Fruit fly (Drosophila melanogaster): ENCODE data around the gene rudhira.

DNA sequence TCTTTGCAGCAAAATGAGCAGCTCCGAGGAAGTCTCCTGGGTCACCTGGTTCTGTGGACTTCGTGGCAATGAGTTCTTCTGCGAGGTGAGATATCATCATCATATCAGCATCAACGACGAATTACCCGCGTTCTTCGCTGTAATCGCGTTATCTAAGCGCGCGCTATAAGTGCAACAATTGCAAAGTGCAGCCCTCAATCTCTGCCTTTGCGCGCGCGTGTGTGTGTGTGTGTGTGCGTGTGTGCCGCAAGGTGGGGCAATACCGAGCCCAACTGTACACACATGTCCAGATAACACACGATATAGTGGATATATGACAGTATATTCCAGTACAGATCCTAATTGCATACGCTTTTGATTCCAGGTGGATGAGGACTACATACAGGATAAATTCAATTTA lies 23.3 kb upstream of the rudhira start:
- no peak for TF ChIP-seq salr (GFP tag; optimal IDR thresholded peaks at IDR 0.05)
- no peak for TF ChIP-seq CG6854 (GFP tag; optimal IDR thresholded peaks at IDR 0.05)
- TF ChIP-seq CG11902 (GFP tag; optimal IDR thresholded peaks at IDR 0.05) = no peak
- TF ChIP-seq CG7368 (GFP tag; optimal IDR thresholded peaks at IDR 0.05) = no peak
- TF ChIP-seq Lpt (GFP tag; optimal IDR thresholded peaks at IDR 0.05) = no peak
- no peak for TF ChIP-seq Smox (GFP tag; optimal IDR thresholded peaks at IDR 0.05)
- TF ChIP-seq CG16779 (tag; optimal IDR thresholded peaks at IDR 0.05) = no peak
- no peak for TF ChIP-seq CG10631 (GFP tag; optimal IDR thresholded peaks at IDR 0.05)
- TF ChIP-seq CG15336 (GFP tag; IDR thresholded peaks at IDR 0.05) = no peak
- no peak for TF ChIP-seq svp (GFP tag)
- TF ChIP-seq CG8119 (GFP tag; IDR thresholded peaks at IDR 0.05) = no peak
- no peak for TF ChIP-seq CG32006 (GFP tag; optimal IDR thresholded peaks at IDR 0.05)
- no peak for TF ChIP-seq CG3919 (GFP tag; optimal IDR thresholded peaks at IDR 0.05)
- TF ChIP-seq CG31627 (GFP tag; optimal IDR thresholded peaks at IDR 0.05) = no peak

Measured in whole organism, prepupa.